Worm (Caenorhabditis elegans) whole organism, midembryonic: Measurements from ENCODE around the gene str-196.

Experiments
- T22C8.4 ChIP-seq: fragments of 200-800 bp; sonication (Bioruptor generic); IDR thresholded peaks from 2 replicates; pipeline ENCODE4 v1.3.6; 2022; ENCODE audit warnings: missing genetic modification characterization, missing compliant biosample characterization
- cog-1 ChIP-seq: sonication (generic microtip); optimal IDR thresholded peaks from 2 replicates; lab custom pipeline; 2016; ENCODE audit warnings: missing genetic modification characterization, missing compliant biosample characterization
- flt-1 ChIP-seq: fragments of 200-800 bp; sonication (Bioruptor generic); IDR thresholded peaks from 2 replicates; pipeline ENCODE4 v1.3.6; 2022; ENCODE audit warnings: missing genetic modification characterization, missing compliant biosample characterization
- med-1 ChIP-seq: sonication (generic microtip); optimal IDR thresholded peaks from 2 replicates; lab custom pipeline; 2017; ENCODE audit warnings: missing genetic modification characterization, mild to moderate bottlenecking, missing compliant biosample characterization, antibody characterized with exemption, missing genetic modification reagents; ENCODE audit not compliant: insufficient read depth
- ref-1 ChIP-seq: fragments of 200-800 bp; sonication (Bioruptor generic); conservative IDR thresholded peaks from 2 replicates; pipeline ENCODE4 v1.3.6; 2022; ENCODE audit warnings: missing genetic modification reagents, missing genetic modification characterization, missing compliant biosample characterization
- tab-1 ChIP-seq: fragments of 200-800 bp; sonication (Bioruptor generic); IDR thresholded peaks from 2 replicates; pipeline ENCODE4 v1.3.6; 2022; ENCODE audit warnings: missing genetic modification characterization, missing compliant biosample characterization
- ztf-23 ChIP-seq: fragments of 200-800 bp; sonication (Bioruptor generic); IDR thresholded peaks from 2 replicates; pipeline ENCODE4 v1.3.6; 2022; ENCODE audit warnings: missing genetic modification reagents, missing genetic modification characterization, missing compliant biosample characterization
- ztf-29 ChIP-seq: fragments of 200-800 bp; sonication (Bioruptor generic); IDR thresholded peaks from 2 replicates; pipeline ENCODE4 v1.3.6; 2022; ENCODE audit warnings: missing genetic modification reagents, missing genetic modification characterization, missing compliant biosample characterization

DNA sequence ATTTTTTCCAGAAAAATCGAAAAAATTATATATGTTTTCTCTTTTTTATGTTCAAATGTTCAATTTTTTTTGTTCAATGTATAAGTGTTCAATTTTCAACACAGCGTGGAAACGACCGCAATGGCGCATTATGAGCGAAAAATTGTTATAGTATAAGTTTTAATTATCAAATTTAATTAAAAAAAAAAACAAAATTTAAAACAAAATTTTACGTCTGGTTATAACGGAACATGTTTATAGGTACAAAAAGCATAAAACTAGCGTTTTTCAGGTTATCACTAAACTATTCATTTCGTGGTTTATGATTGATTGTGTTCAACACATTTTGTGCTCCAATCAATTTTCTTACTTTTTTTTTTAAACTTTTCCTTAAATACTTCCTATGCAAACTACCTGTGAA is 2.2 kb upstream of the str-196 start, which contains the start of gene nhr-106:
- TF ChIP-seq flt-1 (GFP tag; lab: Robert Waterston, UW) (no peak), tab-1 (GFP tag; lab: Robert Waterston, UW) (no peak), T22C8.4 (no peak), ref-1 (GFP tag; lab: Robert Waterston, UW) (no peak), ztf-23 (GFP tag; lab: Robert Waterston, UW) (no peak), ztf-29 (GFP tag; lab: Robert Waterston, UW) (no peak), med-1 (no peak), cog-1 (tag; lab: Kevin White, UChicago) (no peak)
